Worm (Caenorhabditis elegans) whole organism, L2 larva: ENCODE data around the gene F37A8.2.

Experiments
- alr-1 ChIP-seq: fragments of 150-350 bp; optimal IDR thresholded peaks from 2 replicates; lab custom pipeline; 2014; ENCODE audit warnings: missing biosample characterization, missing genetic modification characterization
- elt-1 ChIP-seq: fragments of 150-350 bp; optimal IDR thresholded peaks from 2 replicates; lab custom pipeline; 2014; ENCODE audit warnings: missing biosample characterization, missing genetic modification characterization
- nhr-11 ChIP-seq: fragments of 150-350 bp; optimal IDR thresholded peaks from 2 replicates; lab custom pipeline; 2014; ENCODE audit warnings: missing biosample characterization, missing genetic modification characterization
- peb-1 ChIP-seq: fragments of 150-350 bp; optimal IDR thresholded peaks from 2 replicates; lab custom pipeline; 2014; ENCODE audit warnings: missing biosample characterization, missing genetic modification characterization
- ztf-1 ChIP-seq: fragments of 200-800 bp; sonication (Bioruptor generic); conservative IDR thresholded peaks from 2 replicates; pipeline ENCODE4 v1.3.6; 2022; ENCODE audit warnings: missing genetic modification characterization, missing compliant biosample characterization
- ztf-11 ChIP-seq: sonication (generic microtip); optimal IDR thresholded peaks from 2 replicates; lab custom pipeline; 2017; ENCODE audit warnings: missing biosample characterization, missing genetic modification characterization

ce11 chrIII:3974503-3974902, 43.2 kb upstream of the F37A8.2 start:
- TF ChIP-seq elt-1 (tag; lab: Kevin White, UChicago) (no peak), ztf-11 (no peak), nhr-11 (tag; lab: Kevin White, UChicago) (no peak), peb-1 (tag; lab: Kevin White, UChicago) (no peak), ztf-1 (GFP tag; lab: Robert Waterston, UW) (no peak), alr-1 (no peak)
